Worm (Caenorhabditis elegans) whole organism, early embryonic: ENCODE results near the gene phlp-2.

Experiments used
- B0310.2 ChIP-seq: sonication (generic microtip); optimal IDR thresholded peaks from 2 replicates; lab custom pipeline; 2016; ENCODE audit warnings: mild to moderate bottlenecking, missing genetic modification characterization, missing compliant biosample characterization
- F13C5.2 ChIP-seq: sonication (generic microtip); optimal IDR thresholded peaks from 2 replicates; lab custom pipeline; 2017; ENCODE audit warnings: mild to moderate bottlenecking, missing genetic modification characterization, inconsistent platforms, missing compliant biosample characterization
- aly-1 ChIP-seq: sonication (generic microtip); optimal IDR thresholded peaks from 2 replicates; lab custom pipeline; 2016; ENCODE audit warnings: missing genetic modification characterization, missing compliant biosample characterization
- ama-1 ChIP-seq: fragments of 150-350 bp; optimal IDR thresholded peaks from 2 replicates; lab custom pipeline; 2014
- ceh-13 ChIP-seq: fragments of 200-800 bp; sonication (Bioruptor generic); optimal IDR thresholded peaks from 2 replicates; lab custom pipeline; 2018; ENCODE audit warnings: mild to moderate bottlenecking, missing genetic modification characterization, missing compliant biosample characterization
- ceh-36 ChIP-seq: sonication (generic microtip); optimal IDR thresholded peaks from 2 replicates; lab custom pipeline; 2016; ENCODE audit warnings: missing genetic modification characterization, inconsistent platforms, missing compliant biosample characterization
- ets-7 ChIP-seq: sonication (generic microtip); optimal IDR thresholded peaks from 2 replicates; lab custom pipeline; 2016; ENCODE audit warnings: missing genotype, missing genetic modification characterization, missing compliant biosample characterization
- flt-1 ChIP-seq: fragments of 200-800 bp; sonication (Bioruptor generic); IDR thresholded peaks from 2 replicates; pipeline ENCODE4 v1.3.6; 2022; ENCODE audit warnings: missing genetic modification characterization, missing compliant biosample characterization
- hmbx-1 ChIP-seq: sonication (generic microtip); optimal IDR thresholded peaks from 2 replicates; lab custom pipeline; 2016; ENCODE audit warnings: mild to moderate bottlenecking, missing genetic modification characterization, missing compliant biosample characterization
- hmg-4 ChIP-seq: fragments of 200-800 bp; sonication (Bioruptor generic); optimal IDR thresholded peaks from 2 replicates; lab custom pipeline; 2018; ENCODE audit warnings: mild to moderate bottlenecking, missing genetic modification characterization, missing compliant biosample characterization
- hnd-1 ChIP-seq: sonication (generic microtip); optimal IDR thresholded peaks from 2 replicates; lab custom pipeline; 2016; ENCODE audit warnings: missing genetic modification characterization, missing compliant biosample characterization
- pes-1 ChIP-seq: fragments of 200-800 bp; sonication (Bioruptor generic); IDR thresholded peaks from 2 replicates; pipeline ENCODE4 v1.3.6; 2022; ENCODE audit warnings: missing genetic modification reagents, missing genetic modification characterization, missing compliant biosample characterization
- scrt-1 ChIP-seq: fragments of 200-800 bp; sonication (Bioruptor generic); IDR thresholded peaks from 2 replicates; pipeline ENCODE4 v1.3.6; 2022; ENCODE audit warnings: missing genetic modification characterization, missing compliant biosample characterization
- sea-1 ChIP-seq: fragments of 200-800 bp; sonication (Bioruptor generic); conservative IDR thresholded peaks from 2 replicates; pipeline ENCODE4 v1.3.6; 2022; ENCODE audit warnings: missing genetic modification characterization, missing compliant biosample characterization
- tbx-11 ChIP-seq: fragments of 200-800 bp; sonication (Bioruptor generic); IDR thresholded peaks from 2 replicates; pipeline ENCODE4 v1.3.6; 2022; ENCODE audit warnings: missing genetic modification characterization, missing compliant biosample characterization
- tbx-37 ChIP-seq: fragments of 200-800 bp; sonication (Bioruptor generic); conservative IDR thresholded peaks from 2 replicates; pipeline ENCODE4 v1.3.6; 2022; ENCODE audit warnings: missing genetic modification reagents, missing genetic modification characterization, missing compliant biosample characterization
- tra-4 ChIP-seq: sonication (generic microtip); optimal IDR thresholded peaks from 2 replicates; lab custom pipeline; 2017; ENCODE audit warnings: missing genetic modification characterization, missing compliant biosample characterization

phlp-2 gene

ce11 chrIII:4196301-4196987 is 12.8 kb upstream of the phlp-2 start:
- no peak for TF ChIP-seq hnd-1 (tag; lab: Kevin White, UChicago)
- no peak for TF ChIP-seq pes-1 (GFP tag; lab: Robert Waterston, UW)
- no peak for TF ChIP-seq ceh-13
- no peak for TF ChIP-seq flt-1 (GFP tag; lab: Robert Waterston, UW)
- TF ChIP-seq scrt-1 (GFP tag; lab: Robert Waterston, UW), result no peak
- peak; percentile 41 for TF ChIP-seq hmg-4
- no peak for TF ChIP-seq ceh-36 (tag; lab: Kevin White, UChicago)
- peak; percentile 59; the same call in 1 of the 2 replicates for TF ChIP-seq tbx-37 (GFP tag; lab: Robert Waterston, UW)

ce11 chrIII:4196988-4197384 is 12.3 kb upstream of the phlp-2 start, which contains the start of gene asd-1:
Gene asd-1, plus strand, starts transcription at chrIII:4197285.
- TF ChIP-seq tbx-37 (GFP tag; lab: Robert Waterston, UW) (no peak), hnd-1 (tag; lab: Kevin White, UChicago) (no peak), ceh-13 (no peak), tra-4 (tag; lab: Kevin White, UChicago) (no peak), scrt-1 (GFP tag; lab: Robert Waterston, UW) (no peak), flt-1 (GFP tag; lab: Robert Waterston, UW) (no peak), sea-1 (GFP tag; lab: Robert Waterston, UW) (no peak), hmg-4 (no peak), hmbx-1 (no peak), ama-1 (lab: Kevin White, UChicago) (no peak), ceh-36 (tag; lab: Kevin White, UChicago) (no peak)

ce11 chrIII:4204072-4204471 is 5.2 kb upstream of the phlp-2 start, which contains the start of the genes pelo-1 and R74.7:
Gene pelo-1, minus strand, starts transcription at chrIII:4204222.
Gene R74.7, plus strand, starts transcription at chrIII:4204429.
- TF ChIP-seq tra-4 (tag; lab: Kevin White, UChicago) (no peak), aly-1 (no peak), hmg-4 (no peak), F13C5.2 (tag; lab: Kevin White, UChicago) (no peak), ets-7 (no peak), tbx-37 (GFP tag; lab: Robert Waterston, UW) (no peak), scrt-1 (GFP tag; lab: Robert Waterston, UW) (no peak), flt-1 (GFP tag; lab: Robert Waterston, UW) (no peak), ama-1 (lab: Kevin White, UChicago) (no peak), sea-1 (GFP tag; lab: Robert Waterston, UW) (no peak), ceh-13 (no peak), B0310.2 (no peak), hmbx-1 (no peak), tbx-11 (no peak), hnd-1 (tag; lab: Kevin White, UChicago) (no peak)

ce11 chrIII:4204964-4205363 is 4.3 kb upstream of the phlp-2 start:
- TF ChIP-seq flt-1 (GFP tag; lab: Robert Waterston, UW) (no peak), hnd-1 (tag; lab: Kevin White, UChicago) (no peak), F13C5.2 (tag; lab: Kevin White, UChicago) (no peak), hmbx-1 (no peak)

ce11 chrIII:4205751-4206327 is 3.4 kb upstream of the phlp-2 start, which contains the start of gene R74.8:
Gene R74.8, plus strand, starts transcription at chrIII:4206277.
- TF ChIP-seq hnd-1 (tag; lab: Kevin White, UChicago), result no peak
- TF ChIP-seq ets-7, result no peak
- TF ChIP-seq aly-1, result no peak
- TF ChIP-seq hmg-4, result no peak
- no peak for TF ChIP-seq ama-1 (lab: Kevin White, UChicago)
- no peak for TF ChIP-seq tbx-37 (GFP tag; lab: Robert Waterston, UW)
- TF ChIP-seq pes-1 (GFP tag; lab: Robert Waterston, UW), result no peak
- no peak for TF ChIP-seq B0310.2
- TF ChIP-seq tra-4 (tag; lab: Kevin White, UChicago), result no peak
- TF ChIP-seq sea-1 (GFP tag; lab: Robert Waterston, UW), result no peak
- no peak for TF ChIP-seq flt-1 (GFP tag; lab: Robert Waterston, UW)
- no peak for TF ChIP-seq scrt-1 (GFP tag; lab: Robert Waterston, UW)
- no peak for TF ChIP-seq hmbx-1
- no peak for TF ChIP-seq ceh-13
- TF ChIP-seq F13C5.2 (tag; lab: Kevin White, UChicago), result no peak
- no peak for TF ChIP-seq tbx-11
- TF ChIP-seq ceh-36 (tag; lab: Kevin White, UChicago), result no peak

- TF ChIP-seq tbx-37 (GFP tag; lab: Robert Waterston, UW), result no peak
- TF ChIP-seq B0310.2, result no peak
- TF ChIP-seq hmbx-1, result no peak
- TF ChIP-seq ceh-36 (tag; lab: Kevin White, UChicago), result no peak
- no peak for TF ChIP-seq aly-1
- no peak for TF ChIP-seq flt-1 (GFP tag; lab: Robert Waterston, UW)
- no peak for TF ChIP-seq hnd-1 (tag; lab: Kevin White, UChicago)
- TF ChIP-seq ama-1 (lab: Kevin White, UChicago), result no peak
- no peak for TF ChIP-seq scrt-1 (GFP tag; lab: Robert Waterston, UW)
- TF ChIP-seq sea-1 (GFP tag; lab: Robert Waterston, UW), result no peak
- no peak for TF ChIP-seq hmg-4
Measured at ce11 chrIII:4208210-4208609, 1.1 kb upstream of the phlp-2 start.

- no peak for TF ChIP-seq scrt-1 (GFP tag; lab: Robert Waterston, UW)
Measured at ce11 chrIII:4210661-4211060, 1.4 kb downstream of the phlp-2 start.

ce11 chrIII:4220864-4221263 is 11.6 kb downstream of the phlp-2 start:
- TF ChIP-seq ceh-36 (tag; lab: Kevin White, UChicago) (no peak), ets-7 (no peak), tra-4 (tag; lab: Kevin White, UChicago) (no peak), tbx-37 (GFP tag; lab: Robert Waterston, UW) (no peak), flt-1 (GFP tag; lab: Robert Waterston, UW) (no peak), hnd-1 (tag; lab: Kevin White, UChicago) (no peak), tbx-11 (no peak), hmg-4 (no peak)
